Fruit fly (Drosophila melanogaster) whole organism, prepupa: ENCODE measurements around the gene CG13282.

Experiments
- Blimp-1 ChIP-seq: fragments of 200-800 bp; sonication (Bioruptor generic); optimal IDR thresholded peaks from 3 replicates; lab custom pipeline; 2017; ENCODE audit warnings: missing biosample characterization, missing genetic modification characterization, mild to moderate bottlenecking, moderate library complexity, missing genetic modification reagents
- CG11902 ChIP-seq: fragments of 200-800 bp; sonication (Bioruptor generic); optimal IDR thresholded peaks from 3 replicates; lab custom pipeline; 2016; ENCODE audit warnings: missing biosample characterization, missing genetic modification characterization
- achi ChIP-seq: fragments of 200-800 bp; sonication (Bioruptor generic); optimal IDR thresholded peaks from 3 replicates; lab custom pipeline; 2016; ENCODE audit warnings: missing biosample characterization, missing genetic modification characterization
- eg ChIP-seq: fragments of 200-800 bp; sonication (Bioruptor generic); IDR thresholded peaks from 3 replicates; pipeline ENCODE4 v1.3.6; 2022; ENCODE audit warnings: missing biosample characterization, missing genetic modification characterization
- svp ChIP-seq: fragments of 200-800 bp; sonication (Bioruptor generic); peaks from one replicate; lab custom pipeline; 2016; ENCODE audit warnings: missing biosample characterization, missing genetic modification characterization

DNA sequence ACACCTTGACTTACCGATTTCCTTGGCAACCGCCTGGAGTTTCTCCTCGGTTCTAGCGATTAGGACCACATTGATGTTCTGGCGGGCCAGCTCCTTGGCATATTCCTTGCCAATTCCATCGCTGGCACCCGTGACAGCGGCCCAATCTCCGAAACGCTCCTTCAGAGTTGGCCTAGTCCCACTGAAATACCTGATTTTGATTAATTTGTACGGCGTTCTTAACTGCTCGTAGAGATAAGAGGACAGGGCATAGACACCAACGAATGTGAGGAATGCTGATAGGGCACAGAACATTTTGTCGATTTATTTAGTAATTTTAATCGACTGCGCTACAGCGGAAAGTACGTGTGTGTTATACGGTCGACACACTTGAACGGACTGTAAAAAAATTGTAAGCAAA, 26.8 kb upstream of the CG13282 start, which contains the start of gene CG6012:
- TF ChIP-seq svp (GFP tag; lab: Kevin White, UChicago): no peak
- no peak for TF ChIP-seq eg (GFP tag; lab: Robert Waterston, UW)
- no peak for TF ChIP-seq achi
- TF ChIP-seq Blimp-1 (GFP tag; lab: Kevin White, UChicago): no peak
- no peak for TF ChIP-seq CG11902
